Fruit fly (Drosophila melanogaster) whole organism, embryonic: ENCODE results near the gene CG32454.

ENCODE experiments used
- Antp ChIP-seq: fragments of 200-800 bp; sonication (Bioruptor generic); optimal IDR thresholded peaks from 3 replicates; lab custom pipeline; 2016; ENCODE audit warnings: missing biosample characterization, missing genetic modification characterization
- CG10147 ChIP-seq: fragments of 200-800 bp; sonication (Bioruptor generic); optimal IDR thresholded peaks from 2 replicates; lab custom pipeline; 2019; ENCODE audit warnings: missing biosample characterization, mild to moderate bottlenecking, missing genetic modification characterization, moderate library complexity
- CG10462 ChIP-seq: fragments of 200-800 bp; sonication (Bioruptor generic); optimal IDR thresholded peaks from 2 replicates; lab custom pipeline; 2016; ENCODE audit warnings: missing biosample characterization, missing genetic modification characterization
- CG11398 ChIP-seq: fragments of 200-800 bp; sonication (Bioruptor generic); optimal IDR thresholded peaks from 2 replicates; lab custom pipeline; 2016; ENCODE audit warnings: missing biosample characterization, missing genetic modification characterization
- CG11723 ChIP-seq: fragments of 200-800 bp; sonication (Bioruptor generic); optimal IDR thresholded peaks from 2 replicates; lab custom pipeline; 2017; ENCODE audit warnings: missing biosample characterization, mild to moderate bottlenecking, missing genetic modification characterization
- CG12155 ChIP-seq: fragments of 200-800 bp; sonication (Bioruptor generic); optimal IDR thresholded peaks from 3 replicates; lab custom pipeline; 2016; ENCODE audit warnings: missing biosample characterization, missing genetic modification characterization
- CG12219 ChIP-seq: fragments of 200-800 bp; sonication (Bioruptor generic); optimal IDR thresholded peaks from 3 replicates; lab custom pipeline; 2018; ENCODE audit warnings: missing biosample characterization, mild to moderate bottlenecking, missing genetic modification characterization
- CG13424 ChIP-seq: fragments of 200-800 bp; sonication (Bioruptor generic); optimal IDR thresholded peaks from 2 replicates; lab custom pipeline; 2019; ENCODE audit warnings: missing biosample characterization, mild to moderate bottlenecking, missing genetic modification characterization, moderate library complexity
- CG15696 ChIP-seq: fragments of 200-800 bp; sonication (Bioruptor generic); optimal IDR thresholded peaks from 2 replicates; lab custom pipeline; 2019; ENCODE audit warnings: missing biosample characterization, mild to moderate bottlenecking, missing genetic modification characterization, moderate library complexity
- CG31441 ChIP-seq: fragments of 200-800 bp; sonication (Bioruptor generic); IDR thresholded peaks from 2 replicates; pipeline ENCODE4 v1.3.6; 2022; ENCODE audit warnings: missing biosample characterization, missing genetic modification characterization
- CG3163 ChIP-seq: fragments of 200-800 bp; sonication (Bioruptor generic); optimal IDR thresholded peaks from 3 replicates; lab custom pipeline; 2016; ENCODE audit warnings: missing biosample characterization, missing genetic modification characterization
- CG34224 ChIP-seq: fragments of 200-800 bp; sonication (Bioruptor generic); IDR thresholded peaks from 3 replicates; pipeline ENCODE4 v1.3.6; 2022; ENCODE audit warnings: missing biosample characterization, missing genetic modification characterization; ENCODE audit not compliant: partially characterized antibody
- CG3838 ChIP-seq: fragments of 200-800 bp; sonication (Bioruptor generic); optimal IDR thresholded peaks from 3 replicates; lab custom pipeline; 2016; ENCODE audit warnings: missing biosample characterization, missing genetic modification characterization
- CG3995 ChIP-seq: fragments of 200-800 bp; sonication (Bioruptor generic); optimal IDR thresholded peaks from 3 replicates; lab custom pipeline; 2016; ENCODE audit warnings: missing biosample characterization, missing genetic modification characterization
- CG5180 ChIP-seq: fragments of 200-800 bp; sonication (Bioruptor generic); optimal IDR thresholded peaks from 3 replicates; lab custom pipeline; 2017; ENCODE audit warnings: missing biosample characterization, missing genetic modification characterization, mild to moderate bottlenecking, moderate library complexity, missing genetic modification reagents
- CG7928 ChIP-seq: fragments of 200-800 bp; sonication (Bioruptor generic); optimal IDR thresholded peaks from 2 replicates; lab custom pipeline; 2017; ENCODE audit warnings: missing biosample characterization, mild to moderate bottlenecking, missing genetic modification characterization
- CG7987 ChIP-seq: fragments of 200-800 bp; sonication (Bioruptor generic); optimal IDR thresholded peaks from 2 replicates; lab custom pipeline; 2018; ENCODE audit warnings: missing biosample characterization, mild to moderate bottlenecking, missing genetic modification characterization, moderate library complexity
- CG9727 ChIP-seq: fragments of 200-800 bp; sonication (Bioruptor generic); optimal IDR thresholded peaks from 3 replicates; lab custom pipeline; 2017; ENCODE audit warnings: missing biosample characterization, mild to moderate bottlenecking, missing genetic modification characterization
- Dad ChIP-seq: fragments of 200-800 bp; sonication (Bioruptor generic); optimal IDR thresholded peaks from 3 replicates; lab custom pipeline; 2016; ENCODE audit warnings: missing biosample characterization, missing genetic modification characterization
- Doc2 ChIP-seq: fragments of 200-800 bp; sonication (Bioruptor generic); IDR thresholded peaks from 2 replicates; pipeline ENCODE4 v1.3.6; 2022; ENCODE audit warnings: missing biosample characterization, missing genetic modification characterization
- Doc3 ChIP-seq: fragments of 200-800 bp; sonication (Bioruptor generic); IDR thresholded peaks from 3 replicates; pipeline ENCODE4 v1.3.6; 2022; ENCODE audit warnings: missing biosample characterization, missing genetic modification characterization; ENCODE audit not compliant: partially characterized antibody
- E2f1 ChIP-seq: fragments of 200-800 bp; sonication (Bioruptor generic); IDR thresholded peaks from 2 replicates; pipeline ENCODE4 v1.3.6; 2022; ENCODE audit warnings: missing biosample characterization, missing genetic modification characterization
- E2f2 ChIP-seq: fragments of 200-800 bp; sonication (Bioruptor generic); IDR thresholded peaks from 2 replicates; pipeline ENCODE4 v1.3.6; 2022; ENCODE audit warnings: missing biosample characterization, missing genetic modification characterization
- Ets97D ChIP-seq: fragments of 200-800 bp; sonication (Bioruptor generic); optimal IDR thresholded peaks from 3 replicates; lab custom pipeline; 2016; ENCODE audit warnings: missing biosample characterization, missing genetic modification characterization
- Hey ChIP-seq: fragments of 200-800 bp; sonication (Bioruptor generic); optimal IDR thresholded peaks from 3 replicates; lab custom pipeline; 2018; ENCODE audit warnings: missing biosample characterization, mild to moderate bottlenecking, missing genetic modification characterization
- Hr78 ChIP-seq, 2 experiments: fragments of 200-800 bp in 1 of 2; fragments of >200 bp in 1 of 2; sonication (Bioruptor generic) in 1 of 2; optimal IDR thresholded peaks; 2 replicates each; lab custom pipeline; 2017 to 2019; ENCODE audit warnings: missing biosample characterization in 2 of 2, missing genetic modification characterization in 2 of 2, mild to moderate bottlenecking in 1 of 2, moderate library complexity in 1 of 2
- MBD-R2 ChIP-seq: fragments of 200-800 bp; sonication (Bioruptor generic); IDR thresholded peaks from 2 replicates; pipeline ENCODE4 v1.3.6; 2022; ENCODE audit warnings: missing biosample characterization, missing genetic modification characterization
- Med ChIP-seq: fragments of 200-800 bp; sonication (Bioruptor generic); peaks from one replicate; lab custom pipeline; 2016; ENCODE audit warnings: missing biosample characterization, missing genetic modification characterization, mild to moderate bottlenecking, inconsistent platforms, moderate library complexity
- Opbp ChIP-seq: fragments of 200-800 bp; sonication (Bioruptor generic); IDR thresholded peaks from 3 replicates; pipeline ENCODE4 v1.3.6; 2022; ENCODE audit warnings: missing biosample characterization, missing genetic modification characterization; ENCODE audit not compliant: partially characterized antibody
- Rx ChIP-seq: fragments of 200-800 bp; sonication (Bioruptor generic); IDR thresholded peaks from 2 replicates; pipeline ENCODE4 v1.3.6; 2022; ENCODE audit warnings: missing biosample characterization, missing genetic modification characterization
- aop ChIP-seq: fragments of 200-800 bp; sonication (Bioruptor generic); IDR thresholded peaks from 2 replicates; pipeline ENCODE4 v1.3.6; 2022; ENCODE audit warnings: missing biosample characterization, missing genetic modification characterization
- ase ChIP-seq: fragments of 200-800 bp; sonication (Bioruptor generic); IDR thresholded peaks from 3 replicates; pipeline ENCODE4 v1.3.6; 2022; ENCODE audit warnings: missing biosample characterization, missing genetic modification characterization
- ato ChIP-seq: fragments of 200-800 bp; sonication (Bioruptor generic); IDR thresholded peaks from 2 replicates; pipeline ENCODE4 v1.3.6; 2022; ENCODE audit warnings: missing biosample characterization, missing genetic modification characterization; ENCODE audit not compliant: partially characterized antibody
- bsh ChIP-seq, 2 experiments: fragments of 200-800 bp; sonication (Bioruptor generic); optimal IDR thresholded peaks; 2 replicates each; lab custom pipeline; 2017 to 2018; ENCODE audit warnings: mild to moderate bottlenecking in 2 of 2, missing biosample characterization in 2 of 2, missing genetic modification characterization in 2 of 2, moderate library complexity in 1 of 2
- cato ChIP-seq: fragments of 200-800 bp; sonication (Bioruptor generic); optimal IDR thresholded peaks from 2 replicates; lab custom pipeline; 2016; ENCODE audit warnings: missing biosample characterization, missing genetic modification characterization, borderline replicate concordance
- chinmo ChIP-seq: fragments of 200-800 bp; sonication (Bioruptor generic); IDR thresholded peaks from 4 replicates; pipeline ENCODE4 v1.3.6; 2022; ENCODE audit warnings: missing biosample characterization, missing genetic modification characterization; ENCODE audit not compliant: partially characterized antibody
- emc ChIP-seq: fragments of 200-800 bp; sonication (Bioruptor generic); optimal IDR thresholded peaks from 2 replicates; lab custom pipeline; 2016; ENCODE audit warnings: missing biosample characterization, missing genetic modification characterization
- eve ChIP-seq, 2 experiments: fragments of >200 bp; optimal IDR thresholded peaks; 2 replicates each; lab custom pipeline; 2017; ENCODE audit warnings: missing biosample characterization in 2 of 2, missing genetic modification characterization in 2 of 2
- ham ChIP-seq: fragments of 200-800 bp; sonication (Bioruptor generic); IDR thresholded peaks from 2 replicates; pipeline ENCODE4 v1.3.6; 2022; ENCODE audit warnings: missing biosample characterization, missing genetic modification characterization
- klu ChIP-seq: fragments of 200-800 bp; sonication (Bioruptor generic); IDR thresholded peaks from 2 replicates; pipeline ENCODE4 v1.3.6; 2022; ENCODE audit warnings: missing biosample characterization, missing genetic modification characterization
- luna ChIP-seq: fragments of 200-800 bp; sonication (Bioruptor generic); optimal IDR thresholded peaks from 2 replicates; lab custom pipeline; 2016; ENCODE audit warnings: missing biosample characterization, missing genetic modification characterization
- nau ChIP-seq: fragments of 200-800 bp; sonication (Bioruptor generic); optimal IDR thresholded peaks from 3 replicates; lab custom pipeline; 2017; ENCODE audit warnings: missing biosample characterization, mild to moderate bottlenecking, missing genetic modification characterization, missing genetic modification reagents
- odd ChIP-seq: fragments of 200-800 bp; sonication (Bioruptor generic); optimal IDR thresholded peaks from 2 replicates; lab custom pipeline; 2017; ENCODE audit warnings: missing biosample characterization, mild to moderate bottlenecking, missing genetic modification characterization
- ro ChIP-seq: fragments of 200-800 bp; sonication (Bioruptor generic); IDR thresholded peaks from 2 replicates; pipeline ENCODE4 v1.3.6; 2022; ENCODE audit warnings: missing biosample characterization, missing genetic modification characterization
- sd ChIP-seq: fragments of 200-800 bp; sonication (Bioruptor generic); optimal IDR thresholded peaks from 3 replicates; lab custom pipeline; 2018; ENCODE audit warnings: missing biosample characterization, mild to moderate bottlenecking, missing genetic modification characterization, moderate library complexity
- sim ChIP-seq: fragments of 200-800 bp; sonication (Bioruptor generic); IDR thresholded peaks from 2 replicates; pipeline ENCODE4 v1.3.6; 2022; ENCODE audit warnings: missing biosample characterization, missing genetic modification characterization
- slbo ChIP-seq: fragments of 200-800 bp; sonication (Bioruptor generic); IDR thresholded peaks from 2 replicates; pipeline ENCODE4 v1.3.6; 2022; ENCODE audit warnings: missing biosample characterization, missing genetic modification characterization
- sr ChIP-seq: fragments of 200-800 bp; sonication (Bioruptor generic); IDR thresholded peaks from 3 replicates; pipeline ENCODE4 v1.3.6; 2022; ENCODE audit warnings: missing biosample characterization, missing genetic modification characterization

The CG32454 gene

DNA sequence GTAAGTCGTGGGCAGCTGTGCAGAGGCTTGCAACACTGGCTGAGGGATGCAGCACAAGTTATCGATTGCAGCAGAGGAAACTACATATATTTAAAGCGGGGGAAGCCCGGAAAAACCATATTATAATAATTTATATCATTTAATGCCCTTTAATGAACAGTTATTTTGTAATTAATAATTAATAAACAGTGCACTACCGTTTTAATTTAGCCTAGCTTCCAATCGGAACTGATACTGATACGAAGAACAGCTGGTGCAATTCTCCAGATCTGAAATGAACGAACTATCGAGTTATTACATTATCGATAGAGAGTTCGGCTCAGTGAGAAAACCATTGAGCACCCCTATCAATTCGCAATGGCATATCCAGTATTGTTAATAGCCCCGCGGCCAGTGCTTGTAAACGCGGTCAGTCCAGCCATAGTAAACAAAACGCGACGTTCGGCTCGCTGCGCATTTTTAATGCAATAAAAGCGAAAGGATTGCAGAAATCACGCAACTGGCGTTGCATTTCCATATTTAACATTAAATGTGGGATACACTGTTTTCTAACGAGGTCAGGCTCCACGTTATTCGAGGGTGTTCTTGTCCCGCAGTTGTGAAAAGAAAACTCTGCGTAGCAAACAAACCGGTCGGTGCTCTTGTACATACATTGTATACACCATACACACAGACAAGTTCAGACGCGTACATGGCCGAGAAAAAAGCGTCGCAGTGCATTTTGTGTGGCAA, 12.0 kb downstream of the CG32454 start, which contains the start of gene CG7369 (continued):
- TF ChIP-seq Rx (GFP tag; lab: Robert Waterston, UW), result peak; percentile 62
- peak; percentile 54; the same call in 1 of the 2 replicates for TF ChIP-seq ham (GFP tag; lab: Robert Waterston, UW)
- peak; percentile 80 for TF ChIP-seq Dad (GFP tag; lab: Kevin White, UChicago)
- peak; percentile 42 for TF ChIP-seq CG3163 (GFP tag; lab: Kevin White, UChicago)
- peak; percentile 59; the same call in 2 of the 3 replicates for TF ChIP-seq CG34224 (GFP tag; lab: Robert Waterston, UW)
- TF ChIP-seq E2f2 (GFP tag; lab: Robert Waterston, UW), result peak; percentile 68
- peak; percentile 71 for TF ChIP-seq E2f1
- peak; percentile 6 for TF ChIP-seq sr (GFP tag; lab: Robert Waterston, UW)
- peak; percentile 53; the same call in 2 of the 3 replicates for TF ChIP-seq Opbp (GFP tag; lab: Robert Waterston, UW)
- TF ChIP-seq nau (GFP tag; lab: Kevin White, UChicago), result peak; percentile 46
- TF ChIP-seq ato (GFP tag; lab: Robert Waterston, UW), result no peak
- peak; percentile 64; the same call in 1 of the 2 replicates for TF ChIP-seq klu (GFP tag; lab: Robert Waterston, UW)
- no peak for TF ChIP-seq aop (GFP tag; lab: Robert Waterston, UW)
- TF ChIP-seq CG11723 (GFP tag; lab: Kevin White, UChicago), result peak; percentile 83
- TF ChIP-seq Hey (tag; lab: Kevin White, UChicago), result peak; percentile 10
- TF ChIP-seq CG10462 (GFP tag; lab: Kevin White, UChicago), result peak; percentile 59
- peak; percentile 46 for TF ChIP-seq luna (GFP tag; lab: Kevin White, UChicago)
- peak; percentile 17 for TF ChIP-seq CG5180 (GFP tag; lab: Kevin White, UChicago)
- peak; percentile 95 for TF ChIP-seq Med
- peak; percentile 74 for TF ChIP-seq CG3995 (GFP tag; lab: Kevin White, UChicago)
- TF ChIP-seq CG11398 (GFP tag; lab: Kevin White, UChicago), result peak; percentile 71
- peak; percentile 85 for TF ChIP-seq Antp (GFP tag; lab: Kevin White, UChicago)
- peak in 1 of 2 experiments; percentile 11 for TF ChIP-seq Hr78 (GFP tag; optimal IDR thresholded peaks at IDR 0.05; lab: Kevin White, UChicago)
- TF ChIP-seq CG31441, result peak; percentile 78
- TF ChIP-seq Doc3 (GFP tag; lab: Robert Waterston, UW), result peak; percentile 86
- peak; percentile 95 for TF ChIP-seq CG7928 (GFP tag; lab: Kevin White, UChicago)
- TF ChIP-seq CG9727, result peak; percentile 89
- peak; percentile 32 to 54 for TF ChIP-seq bsh (GFP tag; optimal IDR thresholded peaks at IDR 0.05; lab: Kevin White, UChicago)
- TF ChIP-seq CG15696, result peak; percentile 63
- TF ChIP-seq ase (GFP tag; lab: Robert Waterston, UW), result peak; percentile 68
- TF ChIP-seq CG10147 (GFP tag; lab: Kevin White, UChicago), result peak; percentile 82
- TF ChIP-seq CG7987 (GFP tag; lab: Kevin White, UChicago), result peak; percentile 38
- TF ChIP-seq cato (GFP tag; lab: Kevin White, UChicago), result peak; percentile 78
- peak; percentile 45; the same call in 1 of the 2 replicates for TF ChIP-seq ro (GFP tag; lab: Robert Waterston, UW)
- TF ChIP-seq slbo (GFP tag; lab: Robert Waterston, UW), result peak; percentile 86
- TF ChIP-seq CG13424 (tag; lab: Kevin White, UChicago), result peak; percentile 81
- peak; percentile 60 for TF ChIP-seq MBD-R2 (GFP tag; lab: Robert Waterston, UW)
- TF ChIP-seq sd (tag; lab: Kevin White, UChicago), result peak; percentile 61
- TF ChIP-seq CG12219, result peak; percentile 33
- TF ChIP-seq sim (GFP tag; lab: Robert Waterston, UW), result no peak
- peak; percentile 92 for TF ChIP-seq Ets97D
- TF ChIP-seq Doc2 (GFP tag; lab: Robert Waterston, UW), result peak; percentile 55; the same call in 1 of the 2 replicates
- peak; percentile 14 for TF ChIP-seq emc
- TF ChIP-seq odd (GFP tag; lab: Kevin White, UChicago), result peak; percentile 78
- TF ChIP-seq eve (GFP tag; optimal IDR thresholded peaks at IDR 0.05; lab: Kevin White, UChicago), result no peak
- peak; percentile 53; the same call in 1 of the 4 replicates for TF ChIP-seq chinmo
- peak; percentile 29 for TF ChIP-seq CG3838 (GFP tag; lab: Kevin White, UChicago)
- peak; percentile 90 for TF ChIP-seq CG12155 (GFP tag; lab: Kevin White, UChicago)
